Fruit fly (Drosophila melanogaster) whole organism, prepupa: ENCODE data around the gene Polr2F.

ENCODE experiments used
- Blimp-1 ChIP-seq: fragments of 200-800 bp; sonication (Bioruptor generic); optimal IDR thresholded peaks from 3 replicates; lab custom pipeline; 2017; ENCODE audit warnings: missing biosample characterization, missing genetic modification characterization, mild to moderate bottlenecking, moderate library complexity, missing genetic modification reagents
- CG10669 ChIP-seq: fragments of 200-800 bp; sonication (Bioruptor generic); optimal IDR thresholded peaks from 3 replicates; lab custom pipeline; 2018; ENCODE audit warnings: missing biosample characterization, mild to moderate bottlenecking, missing genetic modification characterization, moderate library complexity
- CG11902 ChIP-seq: fragments of 200-800 bp; sonication (Bioruptor generic); optimal IDR thresholded peaks from 3 replicates; lab custom pipeline; 2016; ENCODE audit warnings: missing biosample characterization, missing genetic modification characterization
- CG15336 ChIP-seq: fragments of 200-800 bp; sonication (Bioruptor generic); IDR thresholded peaks from 2 replicates; pipeline ENCODE4 v1.3.6; 2022; ENCODE audit warnings: missing biosample characterization, missing genetic modification characterization
- CG1621 ChIP-seq: fragments of 200-800 bp; sonication (Bioruptor generic); optimal IDR thresholded peaks from 3 replicates; lab custom pipeline; 2018; ENCODE audit warnings: missing biosample characterization, mild to moderate bottlenecking, missing genetic modification characterization
- CG3032 ChIP-seq: fragments of 200-800 bp; optimal IDR thresholded peaks from 2 replicates; lab custom pipeline; 2019; ENCODE audit warnings: missing biosample characterization, mild to moderate bottlenecking, missing genetic modification characterization, moderate library complexity
- CG31627 ChIP-seq: fragments of 200-800 bp; sonication (Bioruptor generic); optimal IDR thresholded peaks from 3 replicates; lab custom pipeline; 2016; ENCODE audit warnings: missing biosample characterization, missing genetic modification characterization
- CG3919 ChIP-seq: fragments of 200-800 bp; sonication (Bioruptor generic); optimal IDR thresholded peaks from 3 replicates; lab custom pipeline; 2016; ENCODE audit warnings: missing biosample characterization, missing genetic modification characterization
- CG4318 ChIP-seq: fragments of 200-800 bp; sonication (Bioruptor generic); optimal IDR thresholded peaks from 3 replicates; lab custom pipeline; 2017; ENCODE audit warnings: missing biosample characterization, mild to moderate bottlenecking, missing genetic modification characterization
- CG6163 ChIP-seq: fragments of 200-800 bp; sonication (Bioruptor generic); IDR thresholded peaks from 3 replicates; pipeline ENCODE4 v1.3.6; 2022; ENCODE audit warnings: missing biosample characterization, missing genetic modification characterization
- CG6808 ChIP-seq: fragments of 200-800 bp; sonication (Bioruptor generic); optimal IDR thresholded peaks from 3 replicates; lab custom pipeline; 2017; ENCODE audit warnings: missing biosample characterization, missing genetic modification characterization, mild to moderate bottlenecking, moderate library complexity, missing genetic modification reagents
- CG6854 ChIP-seq: fragments of 200-800 bp; sonication (Bioruptor generic); optimal IDR thresholded peaks from 2 replicates; lab custom pipeline; 2017; ENCODE audit warnings: missing biosample characterization, mild to moderate bottlenecking, missing genetic modification characterization
- CG8119 ChIP-seq: fragments of 200-800 bp; sonication (Bioruptor generic); IDR thresholded peaks from 3 replicates; pipeline ENCODE4 v1.3.6; 2022; ENCODE audit warnings: missing biosample characterization, missing genetic modification characterization
- CG8632 ChIP-seq: fragments of 200-800 bp; sonication (Bioruptor generic); optimal IDR thresholded peaks from 3 replicates; lab custom pipeline; 2016; ENCODE audit warnings: missing biosample characterization, missing genetic modification characterization
- CG9139 ChIP-seq: fragments of 200-800 bp; sonication (Bioruptor generic); optimal IDR thresholded peaks from 3 replicates; lab custom pipeline; 2017; ENCODE audit warnings: missing biosample characterization, mild to moderate bottlenecking, missing genetic modification characterization
- Eip75B ChIP-seq: fragments of 200-800 bp; sonication (Bioruptor generic); optimal IDR thresholded peaks from 3 replicates; lab custom pipeline; 2016; ENCODE audit warnings: missing biosample characterization, missing genetic modification characterization
- Eip78C ChIP-seq: fragments of 200-800 bp; sonication (Bioruptor generic); peaks from one replicate; lab custom pipeline; 2016; ENCODE audit warnings: missing biosample characterization, missing genetic modification characterization
- Gug ChIP-seq: fragments of 200-800 bp; sonication (Bioruptor generic); IDR thresholded peaks from 2 replicates; pipeline ENCODE4 v1.3.6; 2022; ENCODE audit warnings: missing biosample characterization, missing genetic modification characterization
- Hr39 ChIP-seq: fragments of 200-800 bp; sonication (Bioruptor generic); optimal IDR thresholded peaks from 2 replicates; lab custom pipeline; 2016; ENCODE audit warnings: missing biosample characterization, missing genetic modification characterization
- Hr4 ChIP-seq: fragments of 200-800 bp; sonication (Bioruptor generic); optimal IDR thresholded peaks from 3 replicates; lab custom pipeline; 2016; ENCODE audit warnings: missing biosample characterization, missing genetic modification characterization
- Lpt ChIP-seq: fragments of 200-800 bp; sonication (Bioruptor generic); optimal IDR thresholded peaks from 3 replicates; lab custom pipeline; 2016; ENCODE audit warnings: missing biosample characterization, missing genetic modification characterization
- Sox14 ChIP-seq: fragments of 200-800 bp; sonication (Bioruptor generic); optimal IDR thresholded peaks from 3 replicates; lab custom pipeline; 2016; ENCODE audit warnings: missing biosample characterization, missing genetic modification characterization
- cyc ChIP-seq: fragments of 200-800 bp; sonication (Bioruptor generic); optimal IDR thresholded peaks from 3 replicates; lab custom pipeline; 2016; ENCODE audit warnings: missing biosample characterization, missing genetic modification characterization
- dac ChIP-seq: fragments of 200-800 bp; sonication (Bioruptor generic); optimal IDR thresholded peaks from 2 replicates; lab custom pipeline; 2017; ENCODE audit warnings: missing biosample characterization, mild to moderate bottlenecking, missing genetic modification characterization
- dsx ChIP-seq: fragments of 200-800 bp; optimal IDR thresholded peaks from 3 replicates; lab custom pipeline; 2019; ENCODE audit warnings: missing biosample characterization, mild to moderate bottlenecking, missing genetic modification characterization, moderate library complexity; ENCODE audit not compliant: poor library complexity, severe bottlenecking
- eg ChIP-seq: fragments of 200-800 bp; sonication (Bioruptor generic); IDR thresholded peaks from 3 replicates; pipeline ENCODE4 v1.3.6; 2022; ENCODE audit warnings: missing biosample characterization, missing genetic modification characterization
- esn ChIP-seq: fragments of 200-800 bp; sonication (Bioruptor generic); optimal IDR thresholded peaks from 2 replicates; lab custom pipeline; 2016; ENCODE audit warnings: missing biosample characterization, mild to moderate bottlenecking, missing genetic modification characterization, moderate library complexity
- fd59A ChIP-seq: fragments of 200-800 bp; sonication (Bioruptor generic); optimal IDR thresholded peaks from 2 replicates; lab custom pipeline; 2017; ENCODE audit warnings: missing biosample characterization, mild to moderate bottlenecking, missing genetic modification characterization, missing genetic modification reagents
- fkh ChIP-seq: fragments of 200-800 bp; sonication (Bioruptor generic); optimal IDR thresholded peaks from 3 replicates; lab custom pipeline; 2017; ENCODE audit warnings: missing biosample characterization, mild to moderate bottlenecking, missing genetic modification characterization, moderate library complexity
- lz ChIP-seq: fragments of 200-800 bp; sonication (Bioruptor generic); optimal IDR thresholded peaks from 3 replicates; lab custom pipeline; 2016; ENCODE audit warnings: missing biosample characterization, missing genetic modification characterization
- salr ChIP-seq, 2 experiments: fragments of 200-800 bp; sonication (Bioruptor generic); optimal IDR thresholded peaks; 3 replicates each; lab custom pipeline; 2016 to 2018; ENCODE audit warnings: missing biosample characterization in 2 of 2, missing genetic modification characterization in 2 of 2, mild to moderate bottlenecking in 1 of 2
- spab ChIP-seq: fragments of 200-800 bp; sonication (Bioruptor generic); optimal IDR thresholded peaks from 2 replicates; lab custom pipeline; 2017; ENCODE audit warnings: missing biosample characterization, mild to moderate bottlenecking, missing genetic modification characterization, missing genetic modification reagents
- ss ChIP-seq, 2 experiments: fragments of 200-800 bp; sonication (Bioruptor generic); optimal IDR thresholded peaks; 2 replicates in 1 of 2; 3 replicates in 1 of 2; lab custom pipeline; 2017 to 2018; ENCODE audit warnings: mild to moderate bottlenecking in 2 of 2, missing biosample characterization in 2 of 2, missing genetic modification characterization in 2 of 2, moderate library complexity in 1 of 2
- svp ChIP-seq: fragments of 200-800 bp; sonication (Bioruptor generic); peaks from one replicate; lab custom pipeline; 2016; ENCODE audit warnings: missing biosample characterization, missing genetic modification characterization
- topi ChIP-seq: fragments of 200-800 bp; sonication (Bioruptor generic); optimal IDR thresholded peaks from 3 replicates; lab custom pipeline; 2016; ENCODE audit warnings: missing biosample characterization, missing genetic modification characterization

Gene Polr2F

DNA sequence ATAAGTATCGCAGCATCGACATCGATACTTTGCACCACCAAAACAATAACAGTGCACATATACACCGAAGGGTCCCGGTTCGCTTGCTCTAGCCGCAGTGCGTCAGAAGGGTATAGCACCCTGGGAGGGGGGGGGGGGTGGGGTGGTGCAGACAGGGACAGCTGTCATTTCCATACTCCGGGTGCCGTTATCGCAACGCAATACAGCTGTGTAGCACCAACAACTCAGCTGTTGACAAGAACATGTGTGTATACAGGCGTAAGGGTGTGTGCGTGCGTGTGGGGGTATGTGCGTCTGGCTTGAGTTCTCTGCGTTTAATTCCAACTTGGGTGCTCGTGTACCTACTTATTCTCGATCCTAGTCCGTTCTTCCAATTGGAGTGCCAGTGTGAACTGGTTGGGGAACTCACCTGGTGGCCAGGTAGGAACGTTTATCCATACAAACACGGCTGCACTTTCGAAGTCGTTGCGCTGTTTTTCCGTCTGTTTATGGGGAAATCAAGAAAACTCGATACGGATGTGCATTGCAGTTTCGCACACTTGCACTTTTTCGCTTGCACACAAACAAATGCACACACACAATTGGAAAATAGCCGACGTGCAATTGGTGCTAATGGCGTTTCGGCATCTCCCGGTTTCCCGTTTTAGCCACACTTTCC, 4.0 kb upstream of the Polr2F start:
- TF ChIP-seq ss (GFP tag; optimal IDR thresholded peaks at IDR 0.05; lab: Kevin White, UChicago) (peak; percentile 50 to 59), spab (GFP tag; lab: Kevin White, UChicago) (peak; percentile 19), CG6808 (peak; percentile 41), dsx (GFP tag; lab: Kevin White, UChicago) (peak; percentile 24), eg (GFP tag; lab: Robert Waterston, UW) (0 out of 3 replicates have a peak, but pooled peaks have one; percentile 22), CG1621 (tag; lab: Kevin White, UChicago) (peak; percentile 64), CG15336 (no peak), Eip78C (GFP tag; lab: Kevin White, UChicago) (peak; percentile 67), Blimp-1 (GFP tag; lab: Kevin White, UChicago) (peak; percentile 21), Eip75B (GFP tag; lab: Kevin White, UChicago) (no peak), CG9139 (GFP tag; lab: Kevin White, UChicago) (peak; percentile 69), Lpt (no peak), fkh (GFP tag; lab: Kevin White, UChicago) (peak; percentile 82)

DNA sequence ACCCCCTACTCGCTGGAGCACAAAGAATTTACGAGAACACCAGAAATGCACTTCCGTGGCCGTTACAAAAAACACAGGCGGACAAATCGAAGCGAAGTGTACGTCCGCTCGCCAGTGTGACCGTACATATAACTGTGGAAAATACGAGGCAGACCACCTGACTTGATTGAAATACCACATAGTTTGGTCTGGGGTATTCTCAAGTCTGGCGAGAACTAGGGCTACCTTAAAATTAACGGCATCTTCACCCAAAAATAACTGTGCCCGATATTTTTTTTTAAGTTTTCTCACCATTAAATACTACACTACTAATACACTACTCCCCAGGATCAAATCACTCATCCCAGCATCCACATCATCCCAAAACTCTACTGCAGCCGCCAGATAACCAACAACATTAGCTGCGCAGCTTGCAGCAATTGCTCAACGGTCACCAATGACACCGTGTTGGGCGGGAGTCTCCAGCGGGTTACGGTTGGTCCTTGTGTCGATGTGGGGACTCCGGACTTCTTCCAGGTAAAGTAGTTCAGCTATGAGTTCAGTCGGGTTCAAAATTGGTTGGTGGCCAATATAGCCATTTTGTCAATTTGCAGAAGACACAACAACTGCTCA, 3.3 kb upstream of the Polr2F start, which contains the start of gene Cerk:
TSS of gene Cerk (minus strand) at position 137 of the 612 bp plus-strand sequence.
- TF ChIP-seq ss (GFP tag; optimal IDR thresholded peaks at IDR 0.05; lab: Kevin White, UChicago), result peak in 1 of 2 experiments; percentile 10
- no peak for TF ChIP-seq dsx (GFP tag; lab: Kevin White, UChicago)
- peak; percentile 56; the same call in 1 of the 3 replicates for TF ChIP-seq CG6163 (GFP tag; lab: Robert Waterston, UW)
- TF ChIP-seq CG3032 (tag; lab: Kevin White, UChicago), result no peak
- TF ChIP-seq Eip78C (GFP tag; lab: Kevin White, UChicago), result peak; percentile 26
- TF ChIP-seq Sox14 (GFP tag; lab: Kevin White, UChicago), result peak; percentile 51
- TF ChIP-seq CG8632 (GFP tag; lab: Kevin White, UChicago), result no peak
- no peak for TF ChIP-seq Hr4 (GFP tag; lab: Kevin White, UChicago)
- TF ChIP-seq Hr39, result peak; percentile 34
- peak; percentile 23 for TF ChIP-seq CG31627 (GFP tag; lab: Kevin White, UChicago)
- peak; percentile 17 for TF ChIP-seq CG6854 (GFP tag; lab: Kevin White, UChicago)
- peak; percentile 51; the same call in 2 of the 3 replicates for TF ChIP-seq eg (GFP tag; lab: Robert Waterston, UW)
- peak; percentile 3 for TF ChIP-seq lz (GFP tag; lab: Kevin White, UChicago)
- TF ChIP-seq dac, result no peak
- TF ChIP-seq CG15336, result peak; percentile 36; the same call in 1 of the 2 replicates
- peak; percentile 61 for TF ChIP-seq CG3919 (GFP tag; lab: Kevin White, UChicago)
- peak in 1 of 2 experiments; percentile 6 for TF ChIP-seq salr (GFP tag; optimal IDR thresholded peaks at IDR 0.05; lab: Kevin White, UChicago)
- peak; percentile 30; the same call in 1 of the 3 replicates for TF ChIP-seq CG8119 (GFP tag; lab: Robert Waterston, UW)
- TF ChIP-seq topi (GFP tag; lab: Kevin White, UChicago), result peak; percentile 13
- peak; percentile 40 for TF ChIP-seq CG1621 (tag; lab: Kevin White, UChicago)
- TF ChIP-seq CG11902, result no peak
- no peak for TF ChIP-seq Gug (GFP tag; lab: Robert Waterston, UW)
- TF ChIP-seq, all 60 proteins: peak for 15

DNA sequence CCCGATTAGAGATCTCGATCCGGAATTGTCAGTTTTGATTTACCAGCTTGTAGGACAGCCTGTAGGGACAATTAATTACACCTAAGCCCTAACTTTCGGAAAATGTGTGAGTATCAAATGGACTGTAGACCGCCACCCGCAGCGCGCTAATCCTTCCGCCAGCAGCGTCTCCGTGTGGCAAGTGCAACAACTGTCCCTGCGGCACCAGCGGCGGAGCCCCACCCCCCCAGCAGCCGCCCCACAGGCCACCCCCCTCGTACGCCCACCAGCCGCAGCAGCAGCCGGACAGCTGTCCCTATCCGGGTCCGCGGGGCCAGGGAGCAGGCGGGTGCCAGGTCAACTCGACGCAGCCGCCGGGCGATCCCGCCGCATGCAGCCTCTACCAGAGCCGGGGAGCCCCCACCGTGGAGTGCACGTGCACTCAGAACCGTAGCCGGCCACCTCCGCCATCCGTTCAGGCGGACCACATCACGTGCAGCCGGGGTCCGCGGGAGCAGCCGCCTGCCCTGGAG, 2.0 kb upstream of the Polr2F start, which contains the start of the genes CG31542 and CG34277:
TSS of gene CG31542 (plus strand) at position 51 of the 512 bp plus-strand sequence.
TSS of gene CG34277 (plus strand) at position 51 of the 512 bp plus-strand sequence.
- TF ChIP-seq CG11902, result no peak
- no peak for TF ChIP-seq esn
- no peak for TF ChIP-seq CG4318 (GFP tag; lab: Kevin White, UChicago)
- TF ChIP-seq CG8119 (GFP tag; lab: Robert Waterston, UW), result no peak
- no peak for TF ChIP-seq cyc (GFP tag; lab: Kevin White, UChicago)
- no peak for TF ChIP-seq CG6854 (GFP tag; lab: Kevin White, UChicago)
- no peak for TF ChIP-seq fd59A (GFP tag; lab: Kevin White, UChicago)
- no peak for TF ChIP-seq CG10669 (GFP tag; lab: Kevin White, UChicago)
- TF ChIP-seq CG1621 (tag; lab: Kevin White, UChicago), result no peak
- TF ChIP-seq topi (GFP tag; lab: Kevin White, UChicago), result no peak
- no peak for TF ChIP-seq CG31627 (GFP tag; lab: Kevin White, UChicago)
- no peak for TF ChIP-seq ss (GFP tag; optimal IDR thresholded peaks at IDR 0.05; lab: Kevin White, UChicago)
- no peak for TF ChIP-seq eg (GFP tag; lab: Robert Waterston, UW)
- TF ChIP-seq svp (GFP tag; lab: Kevin White, UChicago), result no peak
- TF ChIP-seq Eip75B (GFP tag; lab: Kevin White, UChicago), result no peak
- no peak for TF ChIP-seq CG3032 (tag; lab: Kevin White, UChicago)
- no peak for TF ChIP-seq Hr39
